Fruit fly (Drosophila melanogaster): ENCODE data around the gene CG8086.

Gene CG8086

dm6 chr2L:8302766-8303479 is 45.6 kb upstream of the CG8086 start, which contains the start of the genes wol and Scgalpha (continued):
- TF ChIP-seq CG8944 (GFP tag; optimal IDR thresholded peaks at IDR 0.05): no peak
- TF ChIP-seq lilli (GFP tag; optimal IDR thresholded peaks at IDR 0.05): no peak
- TF ChIP-seq Med (GFP tag): peak; percentile 40
- no peak for TF ChIP-seq corto (GFP tag; optimal IDR thresholded peaks at IDR 0.05)
- no peak for TF ChIP-seq CG17385 (GFP tag; optimal IDR thresholded peaks at IDR 0.05)
- no peak for TF ChIP-seq nau (GFP tag; optimal IDR thresholded peaks at IDR 0.05)
- TF ChIP-seq CG12071 (GFP tag; optimal IDR thresholded peaks at IDR 0.05): no peak
- TF ChIP-seq CG18764 (GFP tag; optimal IDR thresholded peaks at IDR 0.05): no peak
- TF ChIP-seq Dbx (GFP tag; IDR thresholded peaks at IDR 0.05): no peak
- TF ChIP-seq CG30403 (GFP tag; optimal IDR thresholded peaks at IDR 0.05): no peak
- no peak for TF ChIP-seq CG4617 (GFP tag; optimal IDR thresholded peaks at IDR 0.05; ENCODE audit: borderline replicate concordance)
- TF ChIP-seq CG16779 (GFP tag; IDR thresholded peaks at IDR 0.05): no peak
- no peak for TF ChIP-seq CG7839 (tag; optimal IDR thresholded peaks at IDR 0.05)
- peak; percentile 66 for TF ChIP-seq amos (GFP tag; IDR thresholded peaks at IDR 0.05; ENCODE audit: partially characterized antibody)
- TF ChIP-seq bowl (GFP tag; IDR thresholded peaks at IDR 0.05): no peak
- TF ChIP-seq so (GFP tag; IDR thresholded peaks at IDR 0.05): no peak
- no peak for TF ChIP-seq trh (GFP tag; optimal IDR thresholded peaks at IDR 0.05)
- no peak; the same call in 1 of the 2 replicates for TF ChIP-seq CG11696 (GFP tag; IDR thresholded peaks at IDR 0.05)
- no peak for TF ChIP-seq CG4404 (GFP tag; IDR thresholded peaks at IDR 0.05)
- TF ChIP-seq Dref (GFP tag; IDR thresholded peaks at IDR 0.05): peak; percentile 84
- no peak for TF ChIP-seq Abd-B (GFP tag; optimal IDR thresholded peaks at IDR 0.05)
- no peak for TF ChIP-seq gem (tag; optimal IDR thresholded peaks at IDR 0.05)
- no peak for TF ChIP-seq CG11093 (GFP tag; IDR thresholded peaks at IDR 0.05)
- no peak for TF ChIP-seq CG33213 (GFP tag; optimal IDR thresholded peaks at IDR 0.05)
- no peak for TF ChIP-seq al (GFP tag; IDR thresholded peaks at IDR 0.05)
- TF ChIP-seq pzg (GFP tag; optimal IDR thresholded peaks at IDR 0.05): peak; percentile 52
- TF ChIP-seq CG15479 (GFP tag; optimal IDR thresholded peaks at IDR 0.05): no peak
- TF ChIP-seq ftz-f1 (GFP tag; optimal IDR thresholded peaks at IDR 0.05): no peak
- no peak for TF ChIP-seq HHEX (GFP tag; optimal IDR thresholded peaks at IDR 0.05)
- no peak for TF ChIP-seq HLH54F (GFP tag; optimal IDR thresholded peaks at IDR 0.05)
- TF ChIP-seq fu2 (GFP tag; optimal IDR thresholded peaks at IDR 0.05): no peak
- TF ChIP-seq CG4854 (GFP tag; optimal IDR thresholded peaks at IDR 0.05): no peak
- TF ChIP-seq CG9727 (GFP tag; optimal IDR thresholded peaks at IDR 0.05): no peak
- no peak for TF ChIP-seq CG14965 (GFP tag; optimal IDR thresholded peaks at IDR 0.05; ENCODE audit: borderline replicate concordance)
- peak; percentile 25; the same call in 1 of the 2 replicates for TF ChIP-seq vvl (GFP tag; IDR thresholded peaks at IDR 0.05)
- TF ChIP-seq D (optimal IDR thresholded peaks at IDR 0.05): no peak
- no peak for TF ChIP-seq D (GFP tag; optimal IDR thresholded peaks at IDR 0.05)
- peak; percentile 76 for TF ChIP-seq Opbp (GFP tag; IDR thresholded peaks at IDR 0.05; ENCODE audit: partially characterized antibody)
- TF ChIP-seq Six4 (GFP tag; optimal IDR thresholded peaks at IDR 0.05): no peak
- TF ChIP-seq CG30020 (tag; optimal IDR thresholded peaks at IDR 0.05): no peak
- peak; percentile 12 for TF ChIP-seq Nf-YC (tag; optimal IDR thresholded peaks at IDR 0.05)
- no peak for TF ChIP-seq CG16863 (GFP tag; optimal IDR thresholded peaks at IDR 0.05)
- TF ChIP-seq Rx (GFP tag; IDR thresholded peaks at IDR 0.05): no peak
- no peak for TF ChIP-seq CG17568 (GFP tag; optimal IDR thresholded peaks at IDR 0.05)
- no peak for TF ChIP-seq CG10565 (GFP tag; optimal IDR thresholded peaks at IDR 0.05)
- no peak for TF ChIP-seq BtbVII (GFP tag; optimal IDR thresholded peaks at IDR 0.05)
- peak; percentile 52 for TF ChIP-seq CG12659 (GFP tag; optimal IDR thresholded peaks at IDR 0.05)
- TF ChIP-seq fd102C (GFP tag; optimal IDR thresholded peaks at IDR 0.05): no peak
- TF ChIP-seq stc (GFP tag; IDR thresholded peaks at IDR 0.05): no peak
- TF ChIP-seq Ptx1 (GFP tag; IDR thresholded peaks at IDR 0.05): no peak
- TF ChIP-seq CG6272 (GFP tag; IDR thresholded peaks at IDR 0.05): no peak

Measured in whole organism, embryonic.